Fruit fly (Drosophila melanogaster) whole organism, adult: ENCODE results near the gene Spn28F.

Source experiments
- Crg-1 ChIP-seq: fragments of 200-800 bp; sonication (Bioruptor generic); optimal IDR thresholded peaks from 2 replicates; lab custom pipeline; 2016; ENCODE audit warnings: missing biosample characterization, missing genetic modification characterization
- cic ChIP-seq: fragments of 200-800 bp; sonication (Bioruptor generic); optimal IDR thresholded peaks from 2 replicates; lab custom pipeline; 2017; ENCODE audit warnings: missing biosample characterization, mild to moderate bottlenecking, missing genetic modification characterization, moderate library complexity
- cnc ChIP-seq, 2 experiments: fragments of >200 bp; optimal IDR thresholded peaks; 2 replicates each; lab custom pipeline; 2017
- ovo ChIP-seq: fragments of 200-800 bp; sonication (Bioruptor generic); optimal IDR thresholded peaks from 2 replicates; lab custom pipeline; 2016; ENCODE audit warnings: missing biosample characterization, missing genetic modification characterization
- tj ChIP-seq: fragments of 200-800 bp; sonication (Bioruptor generic); optimal IDR thresholded peaks from 3 replicates; lab custom pipeline; 2017; ENCODE audit warnings: missing biosample characterization, mild to moderate bottlenecking, missing genetic modification characterization, moderate library complexity

dm6 chr2L:8268679-8269078 is 27.1 kb upstream of the Spn28F start:
- no peak for TF ChIP-seq cic
- TF ChIP-seq Crg-1, result no peak
- no peak for TF ChIP-seq cnc (optimal IDR thresholded peaks at IDR 0.05; lab: Kevin White, UChicago)
- TF ChIP-seq ovo, result no peak
- TF ChIP-seq tj (GFP tag; lab: Kevin White, UChicago), result no peak
